Worm (Caenorhabditis elegans) whole organism, L2 larva: ENCODE data around the gene C06B3.1.

Experiments
- C34F6.9 ChIP-seq: fragments of 150-350 bp; optimal IDR thresholded peaks from 2 replicates; lab custom pipeline; 2014; ENCODE audit warnings: missing biosample characterization, missing genetic modification characterization
- F13H6.1 ChIP-seq: sonication (generic microtip); optimal IDR thresholded peaks from 2 replicates; lab custom pipeline; 2016; ENCODE audit warnings: missing genetic modification characterization, missing compliant biosample characterization
- R02D3.7 ChIP-seq: fragments of 150-350 bp; optimal IDR thresholded peaks from 2 replicates; lab custom pipeline; 2014; ENCODE audit warnings: missing biosample characterization, missing genetic modification characterization
- alr-1 ChIP-seq: fragments of 150-350 bp; optimal IDR thresholded peaks from 2 replicates; lab custom pipeline; 2014; ENCODE audit warnings: missing biosample characterization, missing genetic modification characterization
- aly-2 ChIP-seq: fragments of 150-350 bp; optimal IDR thresholded peaks from 2 replicates; lab custom pipeline; 2014; ENCODE audit warnings: missing biosample characterization, missing genetic modification characterization
- ama-1 ChIP-seq: fragments of 150-350 bp; optimal IDR thresholded peaks from 2 replicates; lab custom pipeline; 2018; ENCODE audit warnings: inconsistent platforms
- blmp-1 ChIP-seq: sonication (generic microtip); optimal IDR thresholded peaks from 2 replicates; lab custom pipeline; 2017; ENCODE audit warnings: missing genetic modification characterization, mild to moderate bottlenecking, missing compliant biosample characterization, antibody characterized with exemption, moderate library complexity; ENCODE audit not compliant: insufficient read depth
- ceh-16 ChIP-seq: fragments of 150-350 bp; optimal IDR thresholded peaks from 2 replicates; lab custom pipeline; 2014; ENCODE audit warnings: missing biosample characterization, missing genetic modification characterization
- crh-2 ChIP-seq: sonication (generic microtip); optimal IDR thresholded peaks from 2 replicates; lab custom pipeline; 2017; ENCODE audit warnings: missing biosample characterization, missing genetic modification characterization
- egl-27 ChIP-seq: sonication (generic microtip); optimal IDR thresholded peaks from 3 replicates; lab custom pipeline; 2017; ENCODE audit warnings: missing biosample characterization, missing genetic modification reagents, missing genetic modification characterization
- elt-1 ChIP-seq: fragments of 150-350 bp; optimal IDR thresholded peaks from 2 replicates; lab custom pipeline; 2014; ENCODE audit warnings: missing biosample characterization, missing genetic modification characterization
- elt-3 ChIP-seq: sonication (generic microtip); optimal IDR thresholded peaks from 2 replicates; lab custom pipeline; 2017; ENCODE audit warnings: missing biosample characterization, missing genetic modification characterization
- fos-1 ChIP-seq: fragments of 150-350 bp; optimal IDR thresholded peaks from 2 replicates; lab custom pipeline; 2014; ENCODE audit warnings: missing biosample characterization, missing genetic modification characterization
- lsy-2 ChIP-seq, 2 experiments: fragments of 150-350 bp in 1 of 2; sonication (generic microtip) in 1 of 2; optimal IDR thresholded peaks; 2 replicates each; lab custom pipeline; 2014 to 2017; ENCODE audit warnings: missing biosample characterization in 2 of 2, missing genetic modification characterization in 2 of 2
- mab-5 ChIP-seq: fragments of 150-350 bp; optimal IDR thresholded peaks from 2 replicates; lab custom pipeline; 2014; ENCODE audit warnings: missing biosample characterization, missing genetic modification characterization
- mdl-1 ChIP-seq, 2 experiments: fragments of 150-350 bp in 1 of 2; sonication (generic microtip) in 1 of 2; optimal IDR thresholded peaks; 2 replicates each; lab custom pipeline; 2017; ENCODE audit warnings: missing biosample characterization in 2 of 2, missing genetic modification characterization in 2 of 2
- nhr-10 ChIP-seq: sonication (generic microtip); optimal IDR thresholded peaks from 2 replicates; lab custom pipeline; 2017; ENCODE audit warnings: missing biosample characterization, missing genetic modification characterization
- nhr-11 ChIP-seq: fragments of 150-350 bp; optimal IDR thresholded peaks from 2 replicates; lab custom pipeline; 2014; ENCODE audit warnings: missing biosample characterization, missing genetic modification characterization
- nhr-12 ChIP-seq: fragments of 150-350 bp; optimal IDR thresholded peaks from 2 replicates; lab custom pipeline; 2014; ENCODE audit warnings: missing biosample characterization, missing genetic modification characterization
- nhr-129 ChIP-seq: fragments of 150-350 bp; optimal IDR thresholded peaks from 2 replicates; lab custom pipeline; 2014; ENCODE audit warnings: missing biosample characterization, missing genetic modification characterization
- nhr-21 ChIP-seq: fragments of 150-350 bp; optimal IDR thresholded peaks from 2 replicates; lab custom pipeline; 2014; ENCODE audit warnings: missing biosample characterization, missing genetic modification characterization
- nhr-23 ChIP-seq: fragments of 150-350 bp; optimal IDR thresholded peaks from 2 replicates; lab custom pipeline; 2014; ENCODE audit warnings: missing biosample characterization, missing genetic modification reagents, missing genetic modification characterization
- nhr-237 ChIP-seq: fragments of 150-350 bp; optimal IDR thresholded peaks from 2 replicates; lab custom pipeline; 2014; ENCODE audit warnings: missing biosample characterization, missing genetic modification characterization
- nhr-25 ChIP-seq: fragments of 150-350 bp; sonication (generic microtip); optimal IDR thresholded peaks from 3 replicates; lab custom pipeline; 2014; ENCODE audit warnings: missing biosample characterization, missing genetic modification characterization
- nhr-6 ChIP-seq: fragments of 150-350 bp; optimal IDR thresholded peaks from 2 replicates; lab custom pipeline; 2014; ENCODE audit warnings: missing biosample characterization, missing genetic modification characterization
- nhr-77 ChIP-seq: fragments of 150-350 bp; optimal IDR thresholded peaks from 2 replicates; lab custom pipeline; 2014; ENCODE audit warnings: missing biosample characterization, missing genetic modification characterization
- peb-1 ChIP-seq: fragments of 150-350 bp; optimal IDR thresholded peaks from 2 replicates; lab custom pipeline; 2014; ENCODE audit warnings: missing biosample characterization, missing genetic modification characterization
- sma-3 ChIP-seq: sonication (generic microtip); optimal IDR thresholded peaks from 2 replicates; lab custom pipeline; 2016; ENCODE audit warnings: missing genetic modification reagents, missing genetic modification characterization, missing compliant biosample characterization
- sma-9 ChIP-seq, 2 experiments: fragments of 150-350 bp in 1 of 2; sonication (generic microtip) in 1 of 2; optimal IDR thresholded peaks; 2 replicates each; lab custom pipeline; 2014 to 2016; ENCODE audit warnings: missing genetic modification characterization in 2 of 2, mild to moderate bottlenecking in 1 of 2, missing biosample characterization in 1 of 2, missing compliant biosample characterization in 1 of 2, missing genetic modification reagents in 1 of 2, moderate library complexity in 1 of 2
- snpc-4 ChIP-seq: fragments of 150-350 bp; optimal IDR thresholded peaks from 2 replicates; lab custom pipeline; 2014; ENCODE audit warnings: missing biosample characterization, missing genetic modification characterization
- unc-39 ChIP-seq: fragments of 150-350 bp; optimal IDR thresholded peaks from 2 replicates; lab custom pipeline; 2014; ENCODE audit warnings: missing biosample characterization, missing genetic modification characterization
- zag-1 ChIP-seq: fragments of 150-350 bp; optimal IDR thresholded peaks from 2 replicates; lab custom pipeline; 2014; ENCODE audit warnings: missing biosample characterization, missing genetic modification characterization
- ztf-1 ChIP-seq: fragments of 200-800 bp; sonication (Bioruptor generic); conservative IDR thresholded peaks from 2 replicates; pipeline ENCODE4 v1.3.6; 2022; ENCODE audit warnings: missing genetic modification characterization, missing compliant biosample characterization
- ztf-11 ChIP-seq: sonication (generic microtip); optimal IDR thresholded peaks from 2 replicates; lab custom pipeline; 2017; ENCODE audit warnings: missing biosample characterization, missing genetic modification characterization
- ztf-4 ChIP-seq: fragments of 150-350 bp; optimal IDR thresholded peaks from 2 replicates; lab custom pipeline; 2014; ENCODE audit warnings: missing biosample characterization, missing genetic modification characterization

Gene C06B3.1

DNA sequence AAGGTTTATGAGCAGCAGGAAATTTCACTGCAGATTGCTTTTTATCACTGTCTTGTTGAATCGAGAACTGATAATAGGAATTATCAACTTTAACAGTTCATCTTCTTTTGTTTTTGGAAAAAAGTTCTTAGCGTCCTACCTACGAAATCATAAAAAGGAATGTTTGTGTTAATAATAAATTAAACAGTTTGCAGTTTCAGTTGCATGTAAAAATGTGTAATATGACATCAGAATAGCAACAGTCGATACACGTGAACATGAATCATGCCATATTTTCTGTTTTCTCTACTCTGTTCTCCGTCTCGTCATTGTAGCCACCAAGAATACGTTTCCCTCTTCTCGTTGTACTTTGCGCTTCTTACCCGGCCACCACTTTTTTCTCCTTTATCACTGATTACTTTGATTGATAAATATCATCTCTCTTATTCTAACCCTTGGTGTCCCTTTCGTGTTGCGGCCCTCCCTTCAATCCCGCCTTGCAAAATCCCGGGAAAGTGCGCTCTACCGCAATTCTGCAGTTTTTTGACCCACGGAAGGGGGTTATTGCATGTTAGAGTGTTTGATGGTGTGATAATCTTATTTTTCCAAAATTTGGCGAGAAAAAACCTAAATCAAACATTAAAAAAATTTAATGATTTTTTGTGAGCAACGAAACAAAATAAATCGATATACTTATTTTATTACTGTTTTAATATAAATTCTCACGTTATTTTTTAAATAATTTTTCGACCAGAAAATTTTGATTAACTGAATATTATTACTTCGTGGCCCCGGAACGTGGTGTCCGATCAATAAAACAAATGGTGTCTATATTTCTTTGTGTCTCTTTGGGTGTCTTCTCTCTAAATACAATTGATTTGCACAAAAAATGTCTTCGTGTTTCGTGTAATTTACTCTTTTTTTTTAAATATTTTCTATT, 9.9 kb upstream of the C06B3.1 start, which contains the start of gene sptl-3:
TSS of gene sptl-3 (plus strand) at position 869 of the 919 bp plus-strand sequence.
- TF ChIP-seq C34F6.9 (tag; lab: Kevin White, UChicago): peak; percentile 21
- TF ChIP-seq nhr-77 (tag; lab: Kevin White, UChicago): no peak
- peak; percentile 71 for TF ChIP-seq sma-9 (GFP tag; optimal IDR thresholded peaks at IDR 0.05; lab: Kevin White, UChicago)
- TF ChIP-seq sma-9 (tag; optimal IDR thresholded peaks at IDR 0.05; lab: Kevin White, UChicago): no peak
- no peak for TF ChIP-seq nhr-23
- peak in 1 of 2 experiments; percentile 5 for TF ChIP-seq mdl-1 (tag; optimal IDR thresholded peaks at IDR 0.05; lab: Kevin White, UChicago)
- no peak for TF ChIP-seq snpc-4 (tag; lab: Kevin White, UChicago)
- TF ChIP-seq F13H6.1 (tag; lab: Kevin White, UChicago): peak; percentile 49
- no peak for TF ChIP-seq aly-2 (tag; lab: Kevin White, UChicago)
- peak; percentile 13 for TF ChIP-seq ztf-4 (tag; lab: Kevin White, UChicago)
- peak; percentile 73 for TF ChIP-seq nhr-21 (tag; lab: Kevin White, UChicago)
- TF ChIP-seq nhr-129: peak; percentile 53
- TF ChIP-seq nhr-25: peak; percentile 53
- TF ChIP-seq sma-3 (GFP tag; lab: Kevin White, UChicago): peak; percentile 58
- TF ChIP-seq fos-1 (tag; lab: Kevin White, UChicago): peak; percentile 60
- TF ChIP-seq crh-2 (tag; lab: Kevin White, UChicago): peak; percentile 74
- peak in 1 of 2 experiments; percentile 1 for TF ChIP-seq lsy-2 (tag; optimal IDR thresholded peaks at IDR 0.05; lab: Kevin White, UChicago)
- TF ChIP-seq blmp-1: peak; percentile 58
- no peak for TF ChIP-seq ztf-11

DNA sequence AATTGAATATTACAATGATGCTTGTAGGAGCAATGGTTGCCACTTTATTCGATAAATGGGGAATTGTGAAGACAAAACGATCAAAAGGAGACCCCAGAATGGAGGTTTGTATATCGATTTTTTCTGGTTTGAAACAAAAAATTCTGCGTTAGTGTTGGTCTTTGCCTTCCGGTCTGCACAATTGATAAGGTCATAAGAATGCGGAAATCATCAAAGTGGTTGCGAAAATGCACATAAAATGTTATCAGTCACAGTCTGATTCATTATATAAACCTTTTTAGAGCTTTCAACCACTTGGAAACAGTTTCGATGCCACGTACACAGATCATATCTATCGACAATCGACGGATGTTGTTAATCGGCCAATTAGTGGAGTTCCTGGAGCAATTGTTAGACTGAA, 9.0 kb upstream of the C06B3.1 start:
- TF ChIP-seq ama-1 (lab: Kevin White, UChicago): no peak
- no peak for TF ChIP-seq mdl-1 (tag; optimal IDR thresholded peaks at IDR 0.05; lab: Kevin White, UChicago)
- no peak for TF ChIP-seq unc-39 (tag; lab: Kevin White, UChicago)
- TF ChIP-seq sma-3 (GFP tag; lab: Kevin White, UChicago): no peak
- no peak for TF ChIP-seq mab-5 (tag; lab: Kevin White, UChicago)
- no peak for TF ChIP-seq nhr-25
- no peak for TF ChIP-seq R02D3.7 (tag; lab: Kevin White, UChicago)
- TF ChIP-seq ztf-1 (GFP tag; lab: Robert Waterston, UW): no peak
- peak; percentile 51 for TF ChIP-seq sma-9 (GFP tag; optimal IDR thresholded peaks at IDR 0.05; lab: Kevin White, UChicago)
- no peak for TF ChIP-seq sma-9 (tag; optimal IDR thresholded peaks at IDR 0.05; lab: Kevin White, UChicago)
- TF ChIP-seq nhr-6 (tag; lab: Kevin White, UChicago): no peak
- no peak for TF ChIP-seq elt-1 (tag; lab: Kevin White, UChicago)
- TF ChIP-seq ztf-11: no peak
- peak; percentile 30 for TF ChIP-seq crh-2 (tag; lab: Kevin White, UChicago)
- no peak for TF ChIP-seq lsy-2 (tag; optimal IDR thresholded peaks at IDR 0.05; lab: Kevin White, UChicago)
- TF ChIP-seq fos-1 (tag; lab: Kevin White, UChicago): peak; percentile 96
- TF ChIP-seq zag-1: no peak
- no peak for TF ChIP-seq ceh-16 (tag; lab: Kevin White, UChicago)
- TF ChIP-seq alr-1: no peak
- TF ChIP-seq nhr-21 (tag; lab: Kevin White, UChicago): no peak

DNA sequence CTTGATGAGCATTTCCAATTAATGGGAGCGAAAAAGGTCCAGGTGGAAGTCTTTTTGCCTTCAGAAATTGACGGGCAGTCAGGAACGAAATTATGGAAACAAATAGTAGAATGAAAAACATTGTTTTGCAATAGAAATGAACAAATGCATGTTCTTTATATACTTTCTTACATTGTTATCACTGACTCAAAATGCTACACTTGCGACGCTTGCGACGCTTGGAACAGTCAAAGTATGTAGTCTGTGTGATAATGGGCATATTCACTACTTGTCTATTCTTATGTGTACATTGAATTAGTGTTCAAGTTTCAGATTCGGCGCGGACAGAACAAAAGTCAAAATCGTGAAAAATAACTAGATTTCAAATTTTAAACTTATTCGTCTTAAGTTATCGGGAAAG, 4.2 kb upstream of the C06B3.1 start, which contains the start of gene cyp-35C1:
TSS of gene cyp-35C1 (minus strand) at position 132 of the 400 bp plus-strand sequence.
- TF ChIP-seq sma-9 (GFP tag; optimal IDR thresholded peaks at IDR 0.05; lab: Kevin White, UChicago) (peak; percentile 34), sma-9 (tag; optimal IDR thresholded peaks at IDR 0.05; lab: Kevin White, UChicago) (no peak), fos-1 (tag; lab: Kevin White, UChicago) (peak; percentile 5), elt-3 (tag; lab: Kevin White, UChicago) (no peak)

DNA sequence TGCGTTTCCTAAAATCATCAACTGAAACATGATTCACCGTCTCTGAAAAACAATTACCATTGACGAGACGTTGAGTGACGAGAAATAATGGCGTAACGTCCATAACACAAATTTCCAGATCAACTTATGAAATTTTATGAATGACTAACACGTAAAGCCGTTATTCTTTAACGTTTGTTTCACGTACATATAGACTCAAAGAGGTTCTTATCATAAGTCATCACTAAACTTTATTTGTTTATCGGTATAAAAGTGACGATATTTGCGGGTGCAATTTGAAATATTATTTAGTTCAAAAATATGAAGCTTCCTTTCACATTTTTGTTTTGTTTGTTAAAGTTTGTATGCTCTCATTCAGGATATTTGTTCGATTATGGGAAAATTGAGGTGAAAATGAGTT, 3.4 kb upstream of the C06B3.1 start, which contains the start of gene oac-3:
TSS of gene oac-3 (plus strand) at position 301 of the 400 bp plus-strand sequence.
- TF ChIP-seq nhr-237 (tag; lab: Kevin White, UChicago): no peak
- no peak for TF ChIP-seq peb-1 (tag; lab: Kevin White, UChicago)
- no peak for TF ChIP-seq ztf-11
- no peak for TF ChIP-seq mab-5 (tag; lab: Kevin White, UChicago)
- TF ChIP-seq elt-1 (tag; lab: Kevin White, UChicago): no peak
- no peak for TF ChIP-seq nhr-10 (tag; lab: Kevin White, UChicago)
- no peak for TF ChIP-seq aly-2 (tag; lab: Kevin White, UChicago)
- TF ChIP-seq mdl-1 (tag; optimal IDR thresholded peaks at IDR 0.05; lab: Kevin White, UChicago): no peak
- TF ChIP-seq nhr-77 (tag; lab: Kevin White, UChicago): no peak
- TF ChIP-seq ceh-16 (tag; lab: Kevin White, UChicago): no peak
- no peak for TF ChIP-seq snpc-4 (tag; lab: Kevin White, UChicago)
- TF ChIP-seq egl-27: no peak
- TF ChIP-seq nhr-11 (tag; lab: Kevin White, UChicago): no peak
- TF ChIP-seq unc-39 (tag; lab: Kevin White, UChicago): no peak
- no peak for TF ChIP-seq lsy-2 (tag; optimal IDR thresholded peaks at IDR 0.05; lab: Kevin White, UChicago)
- no peak for TF ChIP-seq C34F6.9 (tag; lab: Kevin White, UChicago)
- TF ChIP-seq sma-9 (GFP tag; optimal IDR thresholded peaks at IDR 0.05; lab: Kevin White, UChicago): no peak
- TF ChIP-seq sma-9 (tag; optimal IDR thresholded peaks at IDR 0.05; lab: Kevin White, UChicago): no peak
- no peak for TF ChIP-seq nhr-12 (tag; lab: Kevin White, UChicago)
- no peak for TF ChIP-seq nhr-23
- TF ChIP-seq, all 48 proteins: peak for 0
